Worm (Caenorhabditis elegans) whole organism, late embryonic: ENCODE results near the gene mxl-2.

Source experiments
- ama-1 ChIP-seq: fragments of 150-350 bp; optimal IDR thresholded peaks from 2 replicates; lab custom pipeline; 2014
- hlh-30 ChIP-seq: sonication (generic microtip); optimal IDR thresholded peaks from 2 replicates; lab custom pipeline; 2017; ENCODE audit warnings: antibody characterized with exemption, missing genetic modification characterization, missing compliant biosample characterization; ENCODE audit not compliant: insufficient read depth
- pag-3 ChIP-seq: sonication (generic microtip); optimal IDR thresholded peaks from 2 replicates; lab custom pipeline; 2016; ENCODE audit warnings: missing compliant biosample characterization, missing genetic modification characterization, borderline replicate concordance
- pat-9 ChIP-seq: fragments of 200-800 bp; sonication (Bioruptor generic); optimal IDR thresholded peaks from 2 replicates; lab custom pipeline; 2018; ENCODE audit warnings: mild to moderate bottlenecking, missing genetic modification characterization, moderate library complexity, missing compliant biosample characterization
- pros-1 ChIP-seq: fragments of 150-350 bp; optimal IDR thresholded peaks from 2 replicates; lab custom pipeline; 2014; ENCODE audit warnings: missing biosample characterization, missing genetic modification reagents, missing genetic modification characterization
- sdc-2 ChIP-seq: sonication (generic microtip); optimal IDR thresholded peaks from 2 replicates; lab custom pipeline; 2016; ENCODE audit warnings: missing genotype, missing genetic modification characterization, missing compliant biosample characterization
- unc-86 ChIP-seq: sonication (generic microtip); optimal IDR thresholded peaks from 2 replicates; lab custom pipeline; 2016; ENCODE audit warnings: missing genetic modification characterization, missing compliant biosample characterization
- ztf-16 ChIP-seq: sonication (generic microtip); optimal IDR thresholded peaks from 2 replicates; lab custom pipeline; 2017; ENCODE audit warnings: missing genetic modification characterization, missing compliant biosample characterization

ce11 chrIII:145078-145477, 42.9 kb downstream of the mxl-2 start, which contains the start of the genes T17A3.12 and fbxb-83:
- TF ChIP-seq unc-86 (no peak), sdc-2 (no peak), ama-1 (no peak), pag-3 (tag; lab: Kevin White, UChicago) (no peak), pat-9 (tag; lab: Kevin White, UChicago) (no peak), hlh-30 (tag; lab: Kevin White, UChicago) (no peak), ztf-16 (tag; lab: Kevin White, UChicago) (no peak), pros-1 (no peak)
